Worm (Caenorhabditis elegans) whole organism, L4/young adult: ENCODE measurements around the gene C18H2.5.

ENCODE experiments used
- W03F9.2 ChIP-seq: fragments of 150-350 bp; optimal IDR thresholded peaks from 2 replicates; lab custom pipeline; 2014; ENCODE audit warnings: missing biosample characterization, missing genetic modification characterization
- him-1 ChIP-seq: sonication (generic microtip); optimal IDR thresholded peaks from 2 replicates; lab custom pipeline; 2016; ENCODE audit warnings: missing genotype, missing genetic modification reagents, missing genetic modification characterization, missing compliant biosample characterization

- TF ChIP-seq W03F9.2 (tag; lab: Kevin White, UChicago) (peak; percentile 47), him-1 (peak; percentile 52)
Measured at ce11 chrIII:7720861-7721260, 26.7 kb upstream of the C18H2.5 start.
